Fruit fly (Drosophila melanogaster) whole organism, embryonic: ENCODE data around the gene CG10959.

Experiments used
- ATbp ChIP-seq: fragments of 200-800 bp; sonication (Bioruptor generic); optimal IDR thresholded peaks from 2 replicates; lab custom pipeline; 2017; ENCODE audit warnings: missing biosample characterization, mild to moderate bottlenecking, missing genetic modification characterization, missing genetic modification reagents
- Ada2b ChIP-seq: fragments of 200-800 bp; sonication (Bioruptor generic); IDR thresholded peaks from 2 replicates; pipeline ENCODE4 v1.3.6; 2022; ENCODE audit warnings: missing biosample characterization, missing genetic modification characterization
- Adf1 ChIP-seq: fragments of 200-800 bp; sonication (Bioruptor generic); IDR thresholded peaks from 2 replicates; pipeline ENCODE4 v1.3.6; 2022; ENCODE audit warnings: missing biosample characterization, missing genetic modification characterization
- CG10543 ChIP-seq: fragments of 200-800 bp; sonication (Bioruptor generic); optimal IDR thresholded peaks from 3 replicates; lab custom pipeline; 2017; ENCODE audit warnings: missing biosample characterization, mild to moderate bottlenecking, missing genetic modification characterization, moderate library complexity
- CG10959 ChIP-seq: fragments of 200-800 bp; sonication (Bioruptor generic); IDR thresholded peaks from 2 replicates; pipeline ENCODE4 v1.3.6; 2022; ENCODE audit warnings: missing biosample characterization, missing genetic modification characterization
- CG11085 ChIP-seq: fragments of 200-800 bp; sonication (Bioruptor generic); IDR thresholded peaks from 2 replicates; pipeline ENCODE4 v1.3.6; 2022; ENCODE audit warnings: missing biosample characterization, missing genetic modification characterization
- CG11093 ChIP-seq: fragments of 200-800 bp; sonication (Bioruptor generic); IDR thresholded peaks from 3 replicates; pipeline ENCODE4 v1.3.6; 2022; ENCODE audit warnings: missing biosample characterization, missing genetic modification characterization
- CG17385 ChIP-seq: fragments of 200-800 bp; sonication (Bioruptor generic); optimal IDR thresholded peaks from 3 replicates; lab custom pipeline; 2018; ENCODE audit warnings: missing biosample characterization, mild to moderate bottlenecking, missing genetic modification characterization
- CG2199 ChIP-seq: fragments of 200-800 bp; sonication (Bioruptor generic); IDR thresholded peaks from 3 replicates; pipeline ENCODE4 v1.3.6; 2022; ENCODE audit warnings: missing biosample characterization, missing genetic modification characterization
- CG30020 ChIP-seq: fragments of 200-800 bp; optimal IDR thresholded peaks from 2 replicates; lab custom pipeline; 2019; ENCODE audit warnings: missing biosample characterization, mild to moderate bottlenecking, missing genetic modification characterization, moderate library complexity
- CG3281 ChIP-seq: fragments of 200-800 bp; sonication (Bioruptor generic); optimal IDR thresholded peaks from 3 replicates; lab custom pipeline; 2017; ENCODE audit warnings: missing biosample characterization, mild to moderate bottlenecking, missing genetic modification characterization
- CG33557 ChIP-seq: fragments of 200-800 bp; sonication (Bioruptor generic); optimal IDR thresholded peaks from 2 replicates; lab custom pipeline; 2019; ENCODE audit warnings: missing biosample characterization, mild to moderate bottlenecking, missing genetic modification characterization, moderate library complexity
- CG3407 ChIP-seq: fragments of 200-800 bp; sonication (Bioruptor generic); optimal IDR thresholded peaks from 2 replicates; lab custom pipeline; 2018; ENCODE audit warnings: missing biosample characterization, mild to moderate bottlenecking, missing genetic modification characterization
- CG3726 ChIP-seq: fragments of 200-800 bp; sonication (Bioruptor generic); IDR thresholded peaks from 3 replicates; pipeline ENCODE4, ENCODE4 v1.3.6; 2022; ENCODE audit warnings: missing biosample characterization, missing genetic modification characterization
- CG3838 ChIP-seq: fragments of 200-800 bp; sonication (Bioruptor generic); optimal IDR thresholded peaks from 3 replicates; lab custom pipeline; 2016; ENCODE audit warnings: missing biosample characterization, missing genetic modification characterization
- CG5180 ChIP-seq: fragments of 200-800 bp; sonication (Bioruptor generic); optimal IDR thresholded peaks from 3 replicates; lab custom pipeline; 2017; ENCODE audit warnings: missing biosample characterization, missing genetic modification characterization, mild to moderate bottlenecking, moderate library complexity, missing genetic modification reagents
- CG7372 ChIP-seq: fragments of 200-800 bp; sonication (Bioruptor generic); IDR thresholded peaks from 2 replicates; pipeline ENCODE4 v1.3.6; 2022; ENCODE audit warnings: missing biosample characterization, missing genetic modification characterization
- CG9609 ChIP-seq: fragments of 200-800 bp; sonication (Bioruptor generic); optimal IDR thresholded peaks from 3 replicates; lab custom pipeline; 2016; ENCODE audit warnings: missing biosample characterization, missing genetic modification characterization
- CrebB ChIP-seq: fragments of 200-800 bp; sonication (Bioruptor generic); optimal IDR thresholded peaks from 3 replicates; lab custom pipeline; 2018; ENCODE audit warnings: missing biosample characterization, mild to moderate bottlenecking, missing genetic modification characterization
- D ChIP-seq, 2 experiments: fragments of 200-800 bp in 1 of 2; fragments of >200 bp in 1 of 2; sonication (Bioruptor generic) in 1 of 2; optimal IDR thresholded peaks; 2 replicates in 1 of 2; 3 replicates in 1 of 2; lab custom pipeline; 2017; ENCODE audit warnings: mild to moderate bottlenecking in 1 of 2, missing biosample characterization in 1 of 2, missing genetic modification characterization in 1 of 2, missing genetic modification reagents in 1 of 2
- D19B ChIP-seq: fragments of 200-800 bp; sonication (Bioruptor generic); optimal IDR thresholded peaks from 2 replicates; lab custom pipeline; 2017; ENCODE audit warnings: missing biosample characterization, mild to moderate bottlenecking, missing genetic modification characterization
- Dbx ChIP-seq: fragments of 200-800 bp; sonication (Bioruptor generic); IDR thresholded peaks from 3 replicates; pipeline ENCODE4 v1.3.6; 2022; ENCODE audit warnings: missing biosample characterization, missing genetic modification characterization
- Dref ChIP-seq: fragments of 200-800 bp; sonication (Bioruptor generic); IDR thresholded peaks from 2 replicates; pipeline ENCODE4 v1.3.6; 2022; ENCODE audit warnings: missing biosample characterization, missing genetic modification characterization
- Gsc ChIP-seq: fragments of 200-800 bp; sonication (Bioruptor generic); IDR thresholded peaks from 2 replicates; pipeline ENCODE4 v1.3.6; 2022; ENCODE audit warnings: missing biosample characterization, missing genetic modification characterization
- disco-r ChIP-seq: fragments of 200-800 bp; sonication (Bioruptor generic); optimal IDR thresholded peaks from 2 replicates; lab custom pipeline; 2016; ENCODE audit warnings: missing biosample characterization, missing genetic modification characterization
- ems ChIP-seq: fragments of 200-800 bp; sonication (Bioruptor generic); optimal IDR thresholded peaks from 3 replicates; lab custom pipeline; 2016; ENCODE audit warnings: missing biosample characterization, missing genetic modification characterization
- esg ChIP-seq: fragments of 200-800 bp; sonication (Bioruptor generic); conservative IDR thresholded peaks from 2 replicates; pipeline ENCODE4 v1.3.6; 2022; ENCODE audit warnings: missing biosample characterization, missing genetic modification characterization
- fd102C ChIP-seq: fragments of 200-800 bp; sonication (Bioruptor generic); optimal IDR thresholded peaks from 2 replicates; lab custom pipeline; 2018; ENCODE audit warnings: missing biosample characterization, mild to moderate bottlenecking, missing genetic modification characterization, moderate library complexity
- fd64A ChIP-seq: fragments of 200-800 bp; sonication (Bioruptor generic); optimal IDR thresholded peaks from 3 replicates; lab custom pipeline; 2018; ENCODE audit warnings: missing biosample characterization, mild to moderate bottlenecking, missing genetic modification characterization
- ftz-f1 ChIP-seq: fragments of 200-800 bp; sonication (Bioruptor generic); optimal IDR thresholded peaks from 2 replicates; lab custom pipeline; 2016; ENCODE audit warnings: missing biosample characterization, missing genetic modification characterization
- grau ChIP-seq: fragments of 200-800 bp; optimal IDR thresholded peaks from 3 replicates; lab custom pipeline; 2019; ENCODE audit warnings: missing biosample characterization, mild to moderate bottlenecking, missing genetic modification characterization, moderate library complexity
- her ChIP-seq: fragments of 200-800 bp; sonication (Bioruptor generic); optimal IDR thresholded peaks from 2 replicates; lab custom pipeline; 2016; ENCODE audit warnings: missing biosample characterization, missing genetic modification characterization
- hkb ChIP-seq, 2 experiments: fragments of 200-800 bp in 1 of 2; fragments of >200 bp in 1 of 2; sonication (Bioruptor generic) in 1 of 2; IDR thresholded peaks in 1 of 2; optimal IDR thresholded peaks in 1 of 2; 2 replicates each; pipeline versions ENCODE4 v1.3.6 to Lab custom; 2017 to 2022; ENCODE audit warnings: missing biosample characterization in 1 of 2, missing genetic modification characterization in 1 of 2
- inv ChIP-seq: fragments of 200-800 bp; sonication (Bioruptor generic); IDR thresholded peaks from 2 replicates; pipeline ENCODE4 v1.3.6; 2022; ENCODE audit warnings: missing biosample characterization, missing genetic modification characterization; ENCODE audit not compliant: partially characterized antibody
- jing ChIP-seq: fragments of 200-800 bp; sonication (Bioruptor generic); optimal IDR thresholded peaks from 2 replicates; lab custom pipeline; 2018; ENCODE audit warnings: missing biosample characterization, mild to moderate bottlenecking, missing genetic modification characterization
- lola ChIP-seq, 3 experiments: fragments of >200 bp in 2 of 3; fragments of 200-800 bp in 1 of 3; sonication (Bioruptor generic) in 1 of 3; optimal IDR thresholded peaks; 2 replicates each; lab custom pipeline; 2017 to 2019; ENCODE audit warnings: missing biosample characterization in 3 of 3, missing genetic modification characterization in 3 of 3, mild to moderate bottlenecking in 1 of 3, moderate library complexity in 1 of 3
- pnt ChIP-seq: fragments of 200-800 bp; sonication (Bioruptor generic); optimal IDR thresholded peaks from 3 replicates; lab custom pipeline; 2016; ENCODE audit warnings: missing biosample characterization, missing genetic modification characterization
- repo ChIP-seq: fragments of 200-800 bp; sonication (Bioruptor generic); optimal IDR thresholded peaks from 2 replicates; lab custom pipeline; 2016; ENCODE audit warnings: missing biosample characterization, missing genetic modification characterization
- schlank ChIP-seq: fragments of 200-800 bp; sonication (Bioruptor generic); optimal IDR thresholded peaks from 2 replicates; lab custom pipeline; 2018; ENCODE audit warnings: missing biosample characterization, mild to moderate bottlenecking, missing genetic modification characterization
- shn ChIP-seq: fragments of 200-800 bp; sonication (Bioruptor generic); optimal IDR thresholded peaks from 3 replicates; lab custom pipeline; 2016; ENCODE audit warnings: missing biosample characterization, missing genetic modification characterization
- tll ChIP-seq, 2 experiments: fragments of 200-800 bp in 1 of 2; fragments of >200 bp in 1 of 2; sonication (Bioruptor generic) in 1 of 2; optimal IDR thresholded peaks; 2 replicates each; lab custom pipeline; 2017 to 2019; ENCODE audit warnings: missing biosample characterization in 2 of 2, missing genetic modification characterization in 2 of 2, mild to moderate bottlenecking in 1 of 2, moderate library complexity in 1 of 2
- vfl ChIP-seq: fragments of 200-800 bp; sonication (Bioruptor generic); optimal IDR thresholded peaks from 2 replicates; lab custom pipeline; 2016; ENCODE audit warnings: missing biosample characterization, missing genetic modification characterization
- vnd ChIP-seq: fragments of 200-800 bp; sonication (Bioruptor generic); IDR thresholded peaks from 3 replicates; pipeline ENCODE4 v1.3.6; 2022; ENCODE audit warnings: missing biosample characterization, missing genetic modification characterization; ENCODE audit not compliant: partially characterized antibody
- zen2 ChIP-seq: fragments of 200-800 bp; sonication (Bioruptor generic); IDR thresholded peaks from 3 replicates; pipeline ENCODE4 v1.3.6; 2022; ENCODE audit warnings: missing biosample characterization, missing genetic modification characterization; ENCODE audit not compliant: partially characterized antibody

Gene CG10959

dm6 chrX:8113386-8114279 is 35.0 kb upstream of the CG10959 start (continued):
- no peak for TF ChIP-seq ATbp
- TF ChIP-seq repo (GFP tag; lab: Kevin White, UChicago): no peak
- TF ChIP-seq ftz-f1 (GFP tag; lab: Kevin White, UChicago): no peak
- TF ChIP-seq D19B (GFP tag; lab: Kevin White, UChicago): peak; percentile 20
- no peak for TF ChIP-seq lola (GFP tag; optimal IDR thresholded peaks at IDR 0.05; lab: Kevin White, UChicago)
- no peak for TF ChIP-seq fd64A (GFP tag; lab: Kevin White, UChicago)
- TF ChIP-seq pnt (GFP tag; lab: Kevin White, UChicago): no peak
- TF ChIP-seq CG33557: no peak
- TF ChIP-seq vfl (GFP tag; lab: Kevin White, UChicago): peak; percentile 76
- TF ChIP-seq fd102C: no peak
- TF ChIP-seq hkb (optimal IDR thresholded peaks at IDR 0.05; lab: Kevin White, UChicago): no peak
- TF ChIP-seq hkb (GFP tag; IDR thresholded peaks at IDR 0.05; lab: Robert Waterston, UW): peak; percentile 41; the same call in 1 of the 2 replicates
- TF ChIP-seq CG10543 (GFP tag; lab: Kevin White, UChicago): no peak
- TF ChIP-seq inv (GFP tag; lab: Robert Waterston, UW): no peak
- TF ChIP-seq, all 482 proteins: peak for 222

dm6 chrX:8114476-8115342 is 33.9 kb upstream of the CG10959 start:
- TF ChIP-seq CG3838 (GFP tag; lab: Kevin White, UChicago) (no peak), CG7372 (GFP tag; lab: Robert Waterston, UW) (peak; percentile 70), CG9609 (GFP tag; lab: Kevin White, UChicago) (peak; percentile 43), CG2199 (GFP tag; lab: Robert Waterston, UW) (no peak), tll (GFP tag; optimal IDR thresholded peaks at IDR 0.05; lab: Kevin White, UChicago) (no peak), Adf1 (no peak), D (optimal IDR thresholded peaks at IDR 0.05; lab: Kevin White, UChicago) (no peak), D (GFP tag; optimal IDR thresholded peaks at IDR 0.05; lab: Kevin White, UChicago) (peak; percentile 21), CG3726 (GFP tag; lab: Robert Waterston, UW) (0 out of 3 replicates have a peak, but pooled peaks have one; percentile 59), CG5180 (GFP tag; lab: Kevin White, UChicago) (peak; percentile 35), CG3407 (GFP tag; lab: Kevin White, UChicago) (no peak), grau (tag; lab: Kevin White, UChicago) (peak; percentile 79), zen2 (no peak), ems (GFP tag; lab: Kevin White, UChicago) (peak; percentile 63), Dref (GFP tag; lab: Robert Waterston, UW) (no peak), CG11093 (GFP tag; lab: Robert Waterston, UW) (no peak), schlank (peak; percentile 69), disco-r (GFP tag; lab: Kevin White, UChicago) (peak; percentile 21), CrebB (tag; lab: Kevin White, UChicago) (peak; percentile 38), her (GFP tag; lab: Kevin White, UChicago) (peak; percentile 52), shn (GFP tag; lab: Kevin White, UChicago) (no peak), esg (GFP tag; lab: Robert Waterston, UW) (peak; percentile 64), CG3281 (GFP tag; lab: Kevin White, UChicago) (peak; percentile 86), CG10959 (GFP tag; lab: Robert Waterston, UW) (no peak), CG30020 (tag; lab: Kevin White, UChicago) (no peak), Gsc (no peak), Dbx (GFP tag; lab: Robert Waterston, UW) (peak; percentile 55; the same call in 1 of the 3 replicates), CG11085 (GFP tag; lab: Robert Waterston, UW) (no peak), D19B (GFP tag; lab: Kevin White, UChicago) (peak; percentile 36), jing (GFP tag; lab: Kevin White, UChicago) (no peak), fd102C (no peak), CG17385 (GFP tag; lab: Kevin White, UChicago) (peak; percentile 71), vnd (GFP tag; lab: Robert Waterston, UW) (no peak), Ada2b (peak; percentile 52)
